Worm (Caenorhabditis elegans) whole organism, dauer: ENCODE measurements around the gene scl-7.

Experiments
- unc-62 ChIP-seq: sonication (generic microtip); optimal IDR thresholded peaks from 2 replicates; lab custom pipeline; 2017; ENCODE audit warnings: missing biosample characterization, missing genetic modification reagents, missing genetic modification characterization

Gene scl-7

DNA sequence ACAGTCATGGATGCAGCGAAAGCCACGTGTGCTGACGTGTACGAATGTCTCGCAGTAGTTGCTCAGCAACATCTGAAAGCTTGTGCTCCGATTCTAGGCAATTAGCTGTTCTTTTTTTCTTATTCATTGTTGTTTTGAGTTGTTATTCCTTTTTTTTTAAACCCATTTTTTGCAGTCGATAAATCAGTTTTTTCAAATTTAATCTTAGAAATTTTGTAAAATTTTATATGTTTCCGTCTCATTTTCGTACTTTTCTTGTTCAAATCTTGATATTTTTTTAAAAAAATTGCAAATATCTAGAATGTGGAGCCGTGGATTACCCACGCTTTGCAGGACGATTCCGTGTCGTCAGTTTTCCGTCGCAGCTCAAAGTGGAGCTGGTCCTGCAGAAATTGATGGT is 30.2 kb downstream of the scl-7 start, which contains the start of gene fask-1:
fask-1 (plus strand) TSS at position 301 of the 400 bp plus-strand sequence.
- TF ChIP-seq unc-62: no peak

DNA sequence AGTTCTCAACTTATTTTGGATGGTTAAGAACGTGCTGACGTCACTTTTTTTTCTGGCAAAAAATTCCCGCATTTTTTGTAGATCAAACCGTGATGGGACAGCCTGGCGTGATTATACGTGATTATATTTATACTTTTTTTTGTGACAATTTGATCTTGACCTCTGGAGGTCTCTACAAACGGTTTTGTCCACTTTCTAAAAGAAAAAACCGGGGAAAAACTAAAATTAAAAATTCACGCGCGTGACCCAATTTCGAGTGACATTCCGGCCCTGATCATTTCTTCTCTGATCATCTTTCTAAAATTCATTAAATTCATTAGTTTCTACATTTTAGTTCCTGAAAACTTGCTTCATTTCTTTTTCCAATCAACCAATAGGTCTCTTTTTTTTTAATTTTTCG is 34.7 kb downstream of the scl-7 start, which contains the start of gene rde-11:
rde-11 (plus strand) TSS at position 301 of the 400 bp plus-strand sequence.
- no peak for TF ChIP-seq unc-62

DNA sequence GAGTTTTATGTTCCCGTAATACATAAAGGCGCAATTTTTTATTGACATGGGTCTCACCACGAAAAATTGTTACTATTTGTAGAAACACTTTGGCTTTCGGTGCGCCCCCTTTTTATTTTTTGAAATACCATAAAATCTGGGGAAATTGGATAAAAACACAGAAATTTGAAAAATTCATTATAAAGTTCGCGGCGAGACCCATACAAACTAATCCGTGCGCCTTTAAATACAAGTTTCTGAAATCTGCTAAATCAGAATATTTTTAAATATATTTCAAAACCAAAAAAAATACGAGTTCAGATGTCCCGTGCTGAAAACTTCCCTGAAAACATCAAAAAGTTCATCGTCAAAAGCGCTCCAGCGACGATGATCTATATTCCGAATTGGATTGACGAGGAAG is 37.1 kb downstream of the scl-7 start, which contains the start of gene B0564.2:
B0564.2 (plus strand) TSS at position 301 of the 400 bp plus-strand sequence.
- no peak for TF ChIP-seq unc-62

DNA sequence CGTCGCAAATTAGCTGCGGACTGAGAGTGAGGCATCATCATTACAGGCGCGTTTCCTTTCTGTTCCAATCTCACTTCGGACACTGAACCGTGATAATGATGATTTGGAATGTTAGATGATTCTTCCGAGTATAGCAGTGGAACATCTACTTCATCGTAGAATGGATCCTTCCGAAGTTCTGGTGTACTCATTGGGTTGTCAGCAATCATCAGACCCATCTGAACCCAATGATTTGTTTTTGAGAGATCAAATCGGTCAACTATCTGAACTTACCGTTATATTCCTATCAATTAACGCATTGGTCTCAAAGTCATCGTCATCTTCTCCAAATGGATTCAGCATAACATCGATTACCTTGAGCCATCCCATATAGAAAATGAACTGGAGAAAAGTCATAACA is 38.2 kb downstream of the scl-7 start:
- TF ChIP-seq unc-62: no peak

DNA sequence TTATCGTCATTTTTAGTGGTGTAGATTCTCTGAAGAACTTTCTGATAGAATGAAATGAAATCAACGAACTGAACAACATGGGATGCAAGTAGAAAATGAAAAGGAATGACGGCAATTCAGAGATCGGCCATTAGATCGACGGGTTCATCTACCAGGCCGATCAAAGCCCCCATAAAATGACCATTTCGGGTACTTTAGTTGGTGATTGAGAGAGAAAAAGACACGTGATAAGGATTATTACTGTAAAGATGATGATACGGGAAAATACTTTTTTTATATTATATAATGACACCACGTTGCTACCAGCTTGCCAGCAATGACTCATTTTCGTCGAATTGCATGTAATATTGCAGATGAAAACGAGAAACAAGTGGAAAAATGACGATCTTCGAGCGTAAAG is 39.5 kb downstream of the scl-7 start, which contains the start of gene best-1:
best-1 (minus strand) TSS at position 29 of the 400 bp plus-strand sequence.
- TF ChIP-seq unc-62: no peak

DNA sequence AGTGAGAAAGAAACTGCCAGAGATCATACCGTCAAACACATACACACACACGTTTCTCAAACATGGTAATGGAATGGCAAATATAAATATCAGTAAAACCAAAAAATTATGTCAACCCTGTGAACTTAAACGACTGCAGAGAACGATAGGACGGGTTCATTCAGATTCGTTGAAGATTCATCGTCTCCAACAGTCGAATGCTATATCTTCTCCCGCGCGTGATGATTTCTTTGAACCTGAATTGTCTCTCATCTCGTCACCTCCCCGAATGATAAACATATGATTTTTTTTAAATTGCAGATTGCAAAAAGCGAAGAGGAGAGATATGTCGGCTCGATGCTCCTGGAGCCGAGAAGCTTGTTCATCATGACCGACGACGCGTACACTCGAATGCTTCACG is 40.6 kb downstream of the scl-7 start:
- TF ChIP-seq unc-62: no peak

DNA sequence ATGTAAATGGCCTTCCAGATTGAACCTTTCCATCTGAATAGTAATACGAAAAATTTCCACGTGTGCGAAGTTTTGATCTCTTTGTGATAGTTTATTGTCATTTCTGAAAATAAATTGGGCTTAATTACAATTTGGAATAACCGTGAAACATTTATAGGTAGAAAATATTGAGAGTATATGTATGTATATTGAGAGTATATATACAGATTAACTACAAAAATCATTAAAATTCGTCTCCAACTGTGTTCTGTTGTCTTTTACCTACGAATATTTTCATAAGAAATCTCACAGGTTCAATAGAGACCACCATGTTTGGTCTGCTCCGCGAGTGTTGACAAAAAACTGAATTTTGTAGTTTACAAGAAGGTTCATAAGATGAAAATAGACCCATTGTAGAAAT is 42.7 kb downstream of the scl-7 start, which contains the start of gene best-2:
best-2 (minus strand) TSS at position 101 of the 400 bp plus-strand sequence.
- no peak for TF ChIP-seq unc-62

DNA sequence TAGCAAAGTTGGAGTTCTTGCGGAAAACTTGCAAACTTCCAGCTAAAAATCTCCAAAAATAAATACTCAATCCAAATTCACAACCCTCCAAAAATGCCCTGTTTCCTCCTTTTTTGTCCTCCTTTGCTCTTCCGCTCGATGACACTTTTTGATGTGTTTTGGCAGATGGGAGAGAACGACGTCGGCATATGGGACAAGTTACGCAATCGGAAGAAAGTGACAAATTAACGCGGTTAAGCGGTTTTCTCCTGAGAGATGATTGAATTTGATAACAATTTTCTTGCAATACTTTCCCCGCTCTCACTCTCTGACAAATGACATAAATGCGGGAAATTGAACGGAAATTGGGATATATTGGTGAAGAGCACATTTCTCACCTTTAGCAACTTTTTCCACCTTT is 46.4 kb downstream of the scl-7 start:
- no peak for TF ChIP-seq unc-62

DNA sequence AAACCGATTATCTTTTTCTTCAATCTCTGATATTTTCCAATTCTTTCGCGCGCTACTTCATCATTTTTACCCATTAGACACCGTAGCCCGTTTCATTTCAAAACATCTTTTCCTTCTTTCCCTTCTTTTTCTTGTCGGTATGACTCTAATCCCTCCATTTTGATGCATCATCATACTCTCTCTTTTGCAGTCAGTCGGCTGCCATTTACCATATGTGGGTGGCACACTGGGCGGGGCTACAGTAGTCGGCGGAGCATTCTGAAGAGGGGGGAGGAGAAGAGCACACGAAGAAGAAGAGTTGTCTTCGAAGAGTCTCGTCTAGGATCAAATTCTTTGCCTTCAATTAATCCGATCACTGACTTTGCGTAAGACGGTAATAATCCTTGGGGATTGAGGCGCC is 48.6 kb downstream of the scl-7 start, which contains the start of gene unc-30:
unc-30 (plus strand) TSS at position 184 of the 400 bp plus-strand sequence.
- TF ChIP-seq unc-62: no peak
